Fruit fly (Drosophila melanogaster) Kc167 (cell line): ENCODE data around the gene Sgs5bis.

ENCODE experiments used
- h ChIP-seq: fragments of >200 bp; optimal IDR thresholded peaks from 3 replicates; lab custom pipeline; 2018; ENCODE audit warnings: missing external identifiers
- insv ChIP-seq: fragments of >200 bp; optimal IDR thresholded peaks from 3 replicates; lab custom pipeline; 2018; ENCODE audit warnings: missing external identifiers
- ttk ChIP-seq: sonication (Bioruptor generic); optimal IDR thresholded peaks from 2 replicates; lab custom pipeline; 2017; ENCODE audit warnings: missing external identifiers

DNA sequence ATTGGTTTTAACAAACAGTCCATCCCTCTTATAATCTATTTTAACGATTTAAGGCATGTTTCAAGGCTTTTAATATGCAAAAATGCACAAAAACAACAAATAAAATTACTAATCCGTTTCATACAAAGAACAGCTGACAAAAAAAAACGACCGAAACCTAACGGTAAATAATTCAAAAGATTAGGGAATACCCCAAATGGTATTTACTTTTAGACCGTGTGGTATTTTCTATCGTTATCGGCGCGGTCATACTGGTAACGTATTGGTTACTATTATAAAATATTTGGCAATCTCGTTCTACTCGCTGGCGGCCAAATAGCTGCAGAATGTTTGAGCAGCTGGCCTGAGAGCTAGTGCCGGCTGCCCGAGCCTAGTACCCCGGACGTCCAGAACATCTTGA is 11.7 kb downstream of the Sgs5bis start, which contains the start of gene sll:
- TF ChIP-seq h (lab: Kevin White, UChicago) (no peak), ttk (lab: Kevin White, UChicago) (no peak), insv (lab: Kevin White, UChicago) (no peak)
